Worm (Caenorhabditis elegans) whole organism, early embryonic: ENCODE results near the gene dpy-27.

Experiments used
- B0310.2 ChIP-seq: sonication (generic microtip); optimal IDR thresholded peaks from 2 replicates; lab custom pipeline; 2016; ENCODE audit warnings: mild to moderate bottlenecking, missing genetic modification characterization, missing compliant biosample characterization
- F13C5.2 ChIP-seq: sonication (generic microtip); optimal IDR thresholded peaks from 2 replicates; lab custom pipeline; 2017; ENCODE audit warnings: mild to moderate bottlenecking, missing genetic modification characterization, inconsistent platforms, missing compliant biosample characterization
- aly-1 ChIP-seq: sonication (generic microtip); optimal IDR thresholded peaks from 2 replicates; lab custom pipeline; 2016; ENCODE audit warnings: missing genetic modification characterization, missing compliant biosample characterization
- ama-1 ChIP-seq: fragments of 150-350 bp; optimal IDR thresholded peaks from 2 replicates; lab custom pipeline; 2014
- ceh-13 ChIP-seq: fragments of 200-800 bp; sonication (Bioruptor generic); optimal IDR thresholded peaks from 2 replicates; lab custom pipeline; 2018; ENCODE audit warnings: mild to moderate bottlenecking, missing genetic modification characterization, missing compliant biosample characterization
- ceh-36 ChIP-seq: sonication (generic microtip); optimal IDR thresholded peaks from 2 replicates; lab custom pipeline; 2016; ENCODE audit warnings: missing genetic modification characterization, inconsistent platforms, missing compliant biosample characterization
- ets-7 ChIP-seq: sonication (generic microtip); optimal IDR thresholded peaks from 2 replicates; lab custom pipeline; 2016; ENCODE audit warnings: missing genotype, missing genetic modification characterization, missing compliant biosample characterization
- flt-1 ChIP-seq: fragments of 200-800 bp; sonication (Bioruptor generic); IDR thresholded peaks from 2 replicates; pipeline ENCODE4 v1.3.6; 2022; ENCODE audit warnings: missing genetic modification characterization, missing compliant biosample characterization
- hmbx-1 ChIP-seq: sonication (generic microtip); optimal IDR thresholded peaks from 2 replicates; lab custom pipeline; 2016; ENCODE audit warnings: mild to moderate bottlenecking, missing genetic modification characterization, missing compliant biosample characterization
- hmg-4 ChIP-seq: fragments of 200-800 bp; sonication (Bioruptor generic); optimal IDR thresholded peaks from 2 replicates; lab custom pipeline; 2018; ENCODE audit warnings: mild to moderate bottlenecking, missing genetic modification characterization, missing compliant biosample characterization
- hnd-1 ChIP-seq: sonication (generic microtip); optimal IDR thresholded peaks from 2 replicates; lab custom pipeline; 2016; ENCODE audit warnings: missing genetic modification characterization, missing compliant biosample characterization
- pes-1 ChIP-seq: fragments of 200-800 bp; sonication (Bioruptor generic); IDR thresholded peaks from 2 replicates; pipeline ENCODE4 v1.3.6; 2022; ENCODE audit warnings: missing genetic modification reagents, missing genetic modification characterization, missing compliant biosample characterization
- scrt-1 ChIP-seq: fragments of 200-800 bp; sonication (Bioruptor generic); IDR thresholded peaks from 2 replicates; pipeline ENCODE4 v1.3.6; 2022; ENCODE audit warnings: missing genetic modification characterization, missing compliant biosample characterization
- sea-1 ChIP-seq: fragments of 200-800 bp; sonication (Bioruptor generic); conservative IDR thresholded peaks from 2 replicates; pipeline ENCODE4 v1.3.6; 2022; ENCODE audit warnings: missing genetic modification characterization, missing compliant biosample characterization
- tbx-11 ChIP-seq: fragments of 200-800 bp; sonication (Bioruptor generic); IDR thresholded peaks from 2 replicates; pipeline ENCODE4 v1.3.6; 2022; ENCODE audit warnings: missing genetic modification characterization, missing compliant biosample characterization
- tbx-37 ChIP-seq: fragments of 200-800 bp; sonication (Bioruptor generic); conservative IDR thresholded peaks from 2 replicates; pipeline ENCODE4 v1.3.6; 2022; ENCODE audit warnings: missing genetic modification reagents, missing genetic modification characterization, missing compliant biosample characterization
- tra-4 ChIP-seq: sonication (generic microtip); optimal IDR thresholded peaks from 2 replicates; lab custom pipeline; 2017; ENCODE audit warnings: missing genetic modification characterization, missing compliant biosample characterization

Gene dpy-27

ce11 chrIII:3790855-3791254 is 28.6 kb downstream of the dpy-27 start:
- no peak for TF ChIP-seq scrt-1 (GFP tag; lab: Robert Waterston, UW)
- TF ChIP-seq ama-1 = no peak
- no peak for TF ChIP-seq flt-1
- no peak for TF ChIP-seq tbx-11 (GFP tag; lab: Robert Waterston, UW)
- TF ChIP-seq hmg-4 (GFP tag; lab: Kevin White, UChicago) = no peak
- no peak for TF ChIP-seq tbx-37 (GFP tag; lab: Robert Waterston, UW)
- no peak for TF ChIP-seq hmbx-1
- no peak for TF ChIP-seq pes-1 (GFP tag; lab: Robert Waterston, UW)
- TF ChIP-seq B0310.2 (tag; lab: Kevin White, UChicago) = no peak
- no peak for TF ChIP-seq ets-7 (tag; lab: Kevin White, UChicago)
- TF ChIP-seq sea-1 = no peak
- TF ChIP-seq tra-4 (tag; lab: Kevin White, UChicago) = no peak

- TF ChIP-seq ets-7 (tag; lab: Kevin White, UChicago) (no peak), B0310.2 (tag; lab: Kevin White, UChicago) (no peak), hmbx-1 (no peak), tbx-37 (GFP tag; lab: Robert Waterston, UW) (no peak), sea-1 (no peak), F13C5.2 (tag; lab: Kevin White, UChicago) (no peak), flt-1 (no peak), hnd-1 (tag; lab: Kevin White, UChicago) (no peak), pes-1 (GFP tag; lab: Robert Waterston, UW) (no peak)
Measured at ce11 chrIII:3789688-3790371, 29.6 kb downstream of the dpy-27 start.

ce11 chrIII:3786427-3786935 is 33.0 kb downstream of the dpy-27 start, which contains the start of gene acy-3:
Gene acy-3 (minus strand): TSS chrIII:3786477.
- TF ChIP-seq ceh-13 (GFP tag; lab: Kevin White, UChicago) = no peak
- 0 out of 2 replicates have a peak, but pooled peaks have one; percentile 30 for TF ChIP-seq flt-1

- TF ChIP-seq flt-1 (no peak), aly-1 (no peak), ets-7 (tag; lab: Kevin White, UChicago) (no peak), tra-4 (tag; lab: Kevin White, UChicago) (no peak), sea-1 (no peak), B0310.2 (tag; lab: Kevin White, UChicago) (no peak), pes-1 (GFP tag; lab: Robert Waterston, UW) (no peak), scrt-1 (GFP tag; lab: Robert Waterston, UW) (no peak), tbx-37 (GFP tag; lab: Robert Waterston, UW) (no peak), tbx-11 (GFP tag; lab: Robert Waterston, UW) (no peak), ceh-13 (GFP tag; lab: Kevin White, UChicago) (no peak), hnd-1 (tag; lab: Kevin White, UChicago) (no peak)
Measured at ce11 chrIII:3785094-3785493, 34.4 kb downstream of the dpy-27 start.

- TF ChIP-seq sea-1 = no peak
- no peak for TF ChIP-seq tra-4 (tag; lab: Kevin White, UChicago)
- TF ChIP-seq flt-1 = no peak
- no peak for TF ChIP-seq hnd-1 (tag; lab: Kevin White, UChicago)
- no peak for TF ChIP-seq aly-1
- TF ChIP-seq ets-7 (tag; lab: Kevin White, UChicago) = no peak
- no peak for TF ChIP-seq pes-1 (GFP tag; lab: Robert Waterston, UW)
- TF ChIP-seq tbx-37 (GFP tag; lab: Robert Waterston, UW) = no peak
- no peak for TF ChIP-seq ama-1
- no peak for TF ChIP-seq scrt-1 (GFP tag; lab: Robert Waterston, UW)
Measured at ce11 chrIII:3783914-3784313, 35.6 kb downstream of the dpy-27 start.

ce11 chrIII:3782853-3783252 is 36.6 kb downstream of the dpy-27 start:
- TF ChIP-seq sea-1 (no peak), hnd-1 (tag; lab: Kevin White, UChicago) (no peak), ama-1 (no peak), F13C5.2 (tag; lab: Kevin White, UChicago) (no peak), flt-1 (no peak), tra-4 (tag; lab: Kevin White, UChicago) (no peak), ceh-36 (tag; lab: Kevin White, UChicago) (no peak), hmg-4 (GFP tag; lab: Kevin White, UChicago) (no peak), scrt-1 (GFP tag; lab: Robert Waterston, UW) (no peak), tbx-11 (GFP tag; lab: Robert Waterston, UW) (no peak), pes-1 (GFP tag; lab: Robert Waterston, UW) (no peak), tbx-37 (GFP tag; lab: Robert Waterston, UW) (no peak), B0310.2 (tag; lab: Kevin White, UChicago) (no peak), hmbx-1 (no peak), aly-1 (no peak), ets-7 (tag; lab: Kevin White, UChicago) (no peak), ceh-13 (GFP tag; lab: Kevin White, UChicago) (no peak)

ce11 chrIII:3781827-3782226 is 37.7 kb downstream of the dpy-27 start:
- TF ChIP-seq flt-1 = no peak
- TF ChIP-seq scrt-1 (GFP tag; lab: Robert Waterston, UW) = no peak
- TF ChIP-seq tbx-11 (GFP tag; lab: Robert Waterston, UW) = no peak
- no peak for TF ChIP-seq F13C5.2 (tag; lab: Kevin White, UChicago)
- no peak for TF ChIP-seq hnd-1 (tag; lab: Kevin White, UChicago)
- no peak for TF ChIP-seq tra-4 (tag; lab: Kevin White, UChicago)
- no peak for TF ChIP-seq ets-7 (tag; lab: Kevin White, UChicago)
- no peak for TF ChIP-seq ceh-36 (tag; lab: Kevin White, UChicago)
- TF ChIP-seq pes-1 (GFP tag; lab: Robert Waterston, UW) = no peak
- TF ChIP-seq aly-1 = no peak
